Worm (Caenorhabditis elegans): ENCODE data around the gene T25D1.3.

Gene T25D1.3

ce11 chrX:16551318-16551717 lies 45.9 kb downstream of the T25D1.3 start (continued):
- TF ChIP-seq blmp-1 (tag; optimal IDR thresholded peaks at IDR 0.05): no peak

ce11 chrX:16553845-16554426 lies 48.5 kb downstream of the T25D1.3 start, which contains the start of gene K08B5.2:
Gene K08B5.2 (minus strand): TSS chrX:16553887.
- TF ChIP-seq nhr-12 (tag; optimal IDR thresholded peaks at IDR 0.05) (no peak), fos-1 (tag; optimal IDR thresholded peaks at IDR 0.05) (no peak), nhr-85 (tag) (no peak), elt-3 (tag; optimal IDR thresholded peaks at IDR 0.05) (no peak), grh-1 (GFP tag; IDR thresholded peaks at IDR 0.05) (no peak), lin-35 (GFP tag; optimal IDR thresholded peaks at IDR 0.05) (no peak), nhr-20 (tag; optimal IDR thresholded peaks at IDR 0.05) (peak; percentile 25), aha-1 (tag; optimal IDR thresholded peaks at IDR 0.05) (no peak), ztf-4 (tag; optimal IDR thresholded peaks at IDR 0.05) (no peak), sptf-1 (tag; optimal IDR thresholded peaks at IDR 0.05) (no peak), lir-3 (tag; optimal IDR thresholded peaks at IDR 0.05; ENCODE audit: poor library complexity) (no peak), hlh-17 (GFP tag; optimal IDR thresholded peaks at IDR 0.05; ENCODE audit: borderline replicate concordance) (no peak), elt-2 (tag; optimal IDR thresholded peaks at IDR 0.05) (peak; percentile 46), ceh-88 (GFP tag; IDR thresholded peaks at IDR 0.05) (no peak), nhr-77 (tag; optimal IDR thresholded peaks at IDR 0.05) (no peak), egl-27 (tag; optimal IDR thresholded peaks at IDR 0.05) (no peak), C34B4.2 (tag; optimal IDR thresholded peaks at IDR 0.05) (no peak), nhr-90 (tag; optimal IDR thresholded peaks at IDR 0.05; ENCODE audit: poor library complexity) (no peak), snu-23 (GFP tag; optimal IDR thresholded peaks at IDR 0.05) (peak; percentile 17), lsy-2 (tag; optimal IDR thresholded peaks at IDR 0.05) (peak in 1 of 2 experiments; percentile 20), C04F5.9 (tag; optimal IDR thresholded peaks at IDR 0.05) (no peak), nhr-71 (tag; optimal IDR thresholded peaks at IDR 0.05) (peak; percentile 48), unc-62 (GFP tag; optimal IDR thresholded peaks at IDR 0.05) (no peak), nhr-84 (tag; optimal IDR thresholded peaks at IDR 0.05) (no peak), mep-1 (tag; optimal IDR thresholded peaks at IDR 0.05) (no peak), ceh-82 (tag; optimal IDR thresholded peaks at IDR 0.05) (peak in 1 of 3 experiments; percentile 19), vab-15 (tag; optimal IDR thresholded peaks at IDR 0.05) (no peak), pax-3 (tag; optimal IDR thresholded peaks at IDR 0.05) (no peak), rnt-1 (tag; optimal IDR thresholded peaks at IDR 0.05) (no peak), lin-39 (tag; optimal IDR thresholded peaks at IDR 0.05) (no peak), dsc-1 (tag; optimal IDR thresholded peaks at IDR 0.05) (peak; percentile 25), pag-3 (tag; optimal IDR thresholded peaks at IDR 0.05; ENCODE audit: borderline replicate concordance, insufficient read depth) (no peak), blmp-1 (tag; optimal IDR thresholded peaks at IDR 0.05) (no peak), efl-1 (optimal IDR thresholded peaks at IDR 0.05) (peak in 1 of 2 experiments; percentile 6), efl-1 (GFP tag; optimal IDR thresholded peaks at IDR 0.05 in 1 of 2) (no peak), tbx-2 (tag; optimal IDR thresholded peaks at IDR 0.05) (no peak), unc-130 (tag; optimal IDR thresholded peaks at IDR 0.05) (no peak), lin-15B (tag; optimal IDR thresholded peaks at IDR 0.05) (no peak), aly-2 (tag; optimal IDR thresholded peaks at IDR 0.05) (no peak), ets-5 (GFP tag; IDR thresholded peaks at IDR 0.05) (no peak), ceh-8 (GFP tag; optimal IDR thresholded peaks at IDR 0.05) (peak; percentile 9), unc-30 (tag; optimal IDR thresholded peaks at IDR 0.05) (no peak), mab-9 (GFP tag; IDR thresholded peaks at IDR 0.05) (no peak), zip-4 (GFP tag; optimal IDR thresholded peaks at IDR 0.05) (no peak), nhr-11 (tag; optimal IDR thresholded peaks at IDR 0.05) (no peak), lin-14 (GFP tag; optimal IDR thresholded peaks at IDR 0.05) (peak; percentile 64)
